Worm (Caenorhabditis elegans): ENCODE measurements around the gene Y94H6A.10.

Gene Y94H6A.10

DNA sequence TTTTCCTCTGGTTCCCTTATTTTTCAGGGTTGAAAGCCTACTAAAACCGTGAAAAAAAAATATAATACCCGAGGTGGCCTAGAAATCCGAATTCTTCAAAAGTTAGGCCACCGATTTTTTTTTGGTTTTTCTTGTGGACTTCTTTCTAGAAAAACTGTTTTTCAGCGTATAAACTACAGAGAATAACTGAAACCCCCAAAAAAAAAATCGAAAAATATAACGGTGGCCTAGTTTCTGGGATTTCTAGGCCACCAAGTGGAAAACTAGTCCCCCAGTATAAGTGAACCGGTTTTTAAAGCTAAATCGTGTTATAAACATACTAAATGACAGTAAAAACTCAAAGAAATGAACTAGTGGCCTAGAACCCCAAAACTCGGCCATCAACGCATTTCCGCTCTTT lies 4.8 kb downstream of the Y94H6A.10 start:
- no peak for TF ChIP-seq ZK546.5 (tag; optimal IDR thresholded peaks at IDR 0.05)
- TF ChIP-seq ama-1 (optimal IDR thresholded peaks at IDR 0.05): no peak
- TF ChIP-seq nhr-43 (tag; optimal IDR thresholded peaks at IDR 0.05; ENCODE audit: poor library complexity, severe bottlenecking): no peak
- TF ChIP-seq elt-1 (tag; optimal IDR thresholded peaks at IDR 0.05): no peak
- TF ChIP-seq fos-1 (tag; optimal IDR thresholded peaks at IDR 0.05): no peak
- TF ChIP-seq pha-4 (tag; optimal IDR thresholded peaks at IDR 0.05): no peak
- no peak for TF ChIP-seq lin-15B (tag; optimal IDR thresholded peaks at IDR 0.05)
- TF ChIP-seq ztf-11 (tag; optimal IDR thresholded peaks at IDR 0.05): no peak
- TF ChIP-seq egl-5 (tag; optimal IDR thresholded peaks at IDR 0.05): no peak
- TF ChIP-seq nhr-25 (tag; optimal IDR thresholded peaks at IDR 0.05): no peak
- no peak for TF ChIP-seq fkh-2 (tag; optimal IDR thresholded peaks at IDR 0.05)
- TF ChIP-seq aly-2 (tag; optimal IDR thresholded peaks at IDR 0.05): no peak
- no peak for TF ChIP-seq hmg-11 (tag; optimal IDR thresholded peaks at IDR 0.05)
- TF ChIP-seq R02D3.7 (tag; optimal IDR thresholded peaks at IDR 0.05): no peak
- no peak for TF ChIP-seq eor-1 (tag; optimal IDR thresholded peaks at IDR 0.05)
- TF ChIP-seq snpc-4 (tag; optimal IDR thresholded peaks at IDR 0.05): no peak

DNA sequence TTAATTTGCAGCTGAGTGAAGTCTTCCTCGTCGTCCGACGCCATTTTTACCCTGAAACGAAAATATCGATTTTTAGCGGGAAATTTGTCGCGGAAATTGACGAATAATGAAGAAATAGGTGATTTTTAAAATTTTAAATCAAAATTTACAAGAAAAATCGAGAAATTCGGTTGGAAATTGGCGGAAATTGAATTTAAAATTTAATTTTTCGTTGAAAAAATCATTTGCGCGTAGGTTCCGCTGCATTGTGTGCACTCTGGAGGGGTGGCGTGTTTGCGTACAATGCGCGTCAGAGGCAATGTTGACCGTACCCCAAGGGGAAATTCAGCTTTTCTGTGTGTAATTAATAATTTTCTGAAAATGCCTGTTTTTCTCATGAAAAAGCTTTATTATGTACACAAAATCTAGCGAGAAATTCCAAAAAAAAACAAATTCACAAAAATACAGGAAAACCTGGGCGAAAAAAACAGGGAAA lies 6.5 kb downstream of the Y94H6A.10 start, which contains the start of gene Y94H6A.5:
Gene Y94H6A.5, minus strand, starts transcription at position 51 of the 475 bp plus-strand sequence.
- TF ChIP-seq aly-2 (tag; optimal IDR thresholded peaks at IDR 0.05) (no peak), nhr-12 (tag; optimal IDR thresholded peaks at IDR 0.05) (no peak), ztf-11 (tag; optimal IDR thresholded peaks at IDR 0.05) (no peak), nhr-76 (tag; optimal IDR thresholded peaks at IDR 0.05) (no peak), lin-39 (tag; optimal IDR thresholded peaks at IDR 0.05) (no peak), nhr-77 (tag; optimal IDR thresholded peaks at IDR 0.05) (no peak), ceh-16 (tag; optimal IDR thresholded peaks at IDR 0.05) (no peak), jun-1 (tag; optimal IDR thresholded peaks at IDR 0.05) (peak; percentile 2), ceh-28 (tag; optimal IDR thresholded peaks at IDR 0.05) (peak; percentile 50), snpc-4 (tag; optimal IDR thresholded peaks at IDR 0.05) (no peak), ceh-9 (tag; optimal IDR thresholded peaks at IDR 0.05) (no peak), skn-1 (tag; optimal IDR thresholded peaks at IDR 0.05) (no peak), nhr-67 (tag; optimal IDR thresholded peaks at IDR 0.05) (no peak), tbx-2 (tag; optimal IDR thresholded peaks at IDR 0.05) (no peak), pqm-1 (tag; optimal IDR thresholded peaks at IDR 0.05) (peak; percentile 25), R02D3.7 (tag; optimal IDR thresholded peaks at IDR 0.05) (no peak), daf-12 (tag; optimal IDR thresholded peaks at IDR 0.05) (no peak), nhr-237 (tag; optimal IDR thresholded peaks at IDR 0.05) (no peak), ceh-82 (tag; optimal IDR thresholded peaks at IDR 0.05) (no peak), fos-1 (tag; optimal IDR thresholded peaks at IDR 0.05) (no peak), ZK546.5 (tag; optimal IDR thresholded peaks at IDR 0.05) (no peak), lsy-12 (tag; optimal IDR thresholded peaks at IDR 0.05) (no peak), eor-1 (tag; optimal IDR thresholded peaks at IDR 0.05) (no peak), egl-5 (tag; optimal IDR thresholded peaks at IDR 0.05) (peak; percentile 3), nfya-1 (tag; optimal IDR thresholded peaks at IDR 0.05; ENCODE audit: insufficient read depth) (peak; percentile 72), unc-62 (GFP tag; optimal IDR thresholded peaks at IDR 0.05) (no peak), elt-1 (tag; optimal IDR thresholded peaks at IDR 0.05) (no peak), fkh-2 (tag; optimal IDR thresholded peaks at IDR 0.05) (no peak), egl-27 (tag; optimal IDR thresholded peaks at IDR 0.05) (no peak), lin-15B (tag; optimal IDR thresholded peaks at IDR 0.05) (peak; percentile 60), ama-1 (optimal IDR thresholded peaks at IDR 0.05) (peak; percentile 86), mml-1 (tag; optimal IDR thresholded peaks at IDR 0.05) (no peak), fkh-10 (GFP tag; optimal IDR thresholded peaks at IDR 0.05) (no peak), nhr-25 (tag; optimal IDR thresholded peaks at IDR 0.05) (peak; percentile 6), unc-39 (tag; optimal IDR thresholded peaks at IDR 0.05) (no peak), nhr-28 (tag; optimal IDR thresholded peaks at IDR 0.05) (no peak), ztf-4 (tag; optimal IDR thresholded peaks at IDR 0.05) (no peak), hmg-11 (tag; optimal IDR thresholded peaks at IDR 0.05) (peak; percentile 72), pha-4 (tag; optimal IDR thresholded peaks at IDR 0.05) (peak; percentile 66), mdl-1 (tag; optimal IDR thresholded peaks at IDR 0.05) (no peak), zag-1 (tag; optimal IDR thresholded peaks at IDR 0.05) (no peak), nhr-43 (tag; optimal IDR thresholded peaks at IDR 0.05; ENCODE audit: poor library complexity, severe bottlenecking) (no peak), nhr-23 (tag; optimal IDR thresholded peaks at IDR 0.05) (peak; percentile 30), elt-3 (tag; optimal IDR thresholded peaks at IDR 0.05) (no peak), nhr-11 (tag; optimal IDR thresholded peaks at IDR 0.05) (no peak), sea-2 (GFP tag; optimal IDR thresholded peaks at IDR 0.05) (no peak), elt-2 (tag; optimal IDR thresholded peaks at IDR 0.05) (peak; percentile 38)

Data from whole organism, L3 larva.